Fruit fly (Drosophila melanogaster) S2 (cell line): Measurements from ENCODE around the gene CG7789.

Experiments
- CG8478 ChIP-seq: fragments of >200 bp; optimal IDR thresholded peaks from 2 replicates; lab custom pipeline; 2018
- CTCF ChIP-seq, 2 experiments: fragments of >200 bp; optimal IDR thresholded peaks; 2 replicates each; lab custom pipeline; 2018

DNA sequence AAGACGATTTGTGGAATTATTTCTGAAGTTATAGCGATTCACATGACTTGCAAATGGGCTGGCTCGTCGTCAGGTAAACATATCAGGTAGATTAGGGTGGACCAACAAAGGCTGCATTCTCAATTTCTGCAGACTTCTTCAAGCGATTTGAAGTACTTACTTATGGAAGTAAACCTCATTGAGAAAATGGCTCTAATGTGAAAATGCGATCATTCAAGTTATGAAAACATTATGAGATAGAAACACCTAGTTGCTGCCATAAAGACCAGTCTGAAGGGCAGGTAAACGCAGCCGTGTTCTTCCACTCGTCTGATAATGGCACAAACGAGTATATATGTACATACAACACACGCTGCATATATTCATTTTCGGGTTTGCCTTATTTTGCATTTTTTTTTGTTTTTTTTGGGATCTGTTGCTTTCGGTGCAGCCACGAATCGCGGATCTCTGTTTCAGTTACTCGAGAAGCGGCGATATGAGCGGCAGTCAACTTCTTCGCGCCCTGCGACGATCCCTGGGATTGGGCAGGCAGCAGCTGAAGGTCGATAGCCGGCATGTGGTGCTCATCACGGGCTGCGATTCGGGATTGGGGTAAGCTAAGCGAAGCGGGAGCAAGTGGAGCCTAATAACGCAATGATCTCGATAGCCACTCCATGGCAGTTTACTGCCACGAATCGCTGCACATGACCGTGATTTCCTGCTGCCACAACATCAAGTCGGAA lies 8.7 kb upstream of the CG7789 start, which contains the start of gene sro:
- TF ChIP-seq CTCF (optimal IDR thresholded peaks at IDR 0.05; lab: Kevin White, UChicago), result no peak
- TF ChIP-seq CG8478 (lab: Kevin White, UChicago), result no peak
